Fruit fly (Drosophila melanogaster) whole organism, adult: ENCODE data around the gene Gmd.
A peak's percentile ranks its signal among the peaks of the same experiment; 100 is the strongest.

ENCODE experiments used
- CG11617 ChIP-seq: fragments of 200-800 bp; sonication (Bioruptor generic); optimal IDR thresholded peaks from 2 replicates; lab custom pipeline; 2017; ENCODE audit warnings: mild to moderate bottlenecking, missing biosample characterization, missing genetic modification reagents, missing genetic modification characterization
- CG12768 ChIP-seq: fragments of 200-800 bp; sonication (Bioruptor generic); optimal IDR thresholded peaks from 2 replicates; lab custom pipeline; 2017; ENCODE audit warnings: missing biosample characterization, missing genetic modification characterization, mild to moderate bottlenecking, moderate library complexity, missing genetic modification reagents
- CG14711 ChIP-seq: fragments of 200-800 bp; sonication (Bioruptor generic); optimal IDR thresholded peaks from 2 replicates; lab custom pipeline; 2018; ENCODE audit warnings: missing biosample characterization, mild to moderate bottlenecking, missing genetic modification characterization, moderate library complexity
- CG1620 ChIP-seq: fragments of 200-800 bp; sonication (Bioruptor generic); optimal IDR thresholded peaks from 2 replicates; lab custom pipeline; 2016; ENCODE audit warnings: missing biosample characterization, missing genetic modification characterization
- CG33017 ChIP-seq: fragments of 200-800 bp; sonication (Bioruptor generic); optimal IDR thresholded peaks from 2 replicates; lab custom pipeline; 2018; ENCODE audit warnings: missing biosample characterization, mild to moderate bottlenecking, missing genetic modification characterization, moderate library complexity
- CG5204 ChIP-seq: fragments of 200-800 bp; sonication (Bioruptor generic); optimal IDR thresholded peaks from 2 replicates; lab custom pipeline; 2016; ENCODE audit warnings: missing biosample characterization, missing genetic modification characterization
- CG7045 ChIP-seq: fragments of 200-800 bp; sonication (Bioruptor generic); optimal IDR thresholded peaks from 2 replicates; lab custom pipeline; 2017; ENCODE audit warnings: missing biosample characterization, mild to moderate bottlenecking, missing genetic modification characterization
- CG7101 ChIP-seq: fragments of 200-800 bp; sonication (Bioruptor generic); optimal IDR thresholded peaks from 2 replicates; lab custom pipeline; 2018; ENCODE audit warnings: missing biosample characterization, mild to moderate bottlenecking, missing genetic modification characterization, moderate library complexity
- Clk ChIP-seq: fragments of 200-800 bp; sonication (Bioruptor generic); optimal IDR thresholded peaks from 2 replicates; lab custom pipeline; 2017; ENCODE audit warnings: missing biosample characterization, missing genetic modification characterization
- Crg-1 ChIP-seq: fragments of 200-800 bp; sonication (Bioruptor generic); optimal IDR thresholded peaks from 2 replicates; lab custom pipeline; 2016; ENCODE audit warnings: missing biosample characterization, missing genetic modification characterization
- Hr96 ChIP-seq: fragments of 200-800 bp; sonication (Bioruptor generic); optimal IDR thresholded peaks from 2 replicates; lab custom pipeline; 2016; ENCODE audit warnings: missing biosample characterization, missing genetic modification characterization
- Mnt ChIP-seq: fragments of 200-800 bp; sonication (Bioruptor generic); optimal IDR thresholded peaks from 2 replicates; lab custom pipeline; 2016; ENCODE audit warnings: missing biosample characterization, mild to moderate bottlenecking, missing genetic modification characterization
- bab1 ChIP-seq: fragments of 200-800 bp; sonication (Bioruptor generic); optimal IDR thresholded peaks from 3 replicates; lab custom pipeline; 2019; ENCODE audit warnings: missing biosample characterization, mild to moderate bottlenecking, missing genetic modification characterization, moderate library complexity
- cic ChIP-seq: fragments of 200-800 bp; sonication (Bioruptor generic); optimal IDR thresholded peaks from 2 replicates; lab custom pipeline; 2017; ENCODE audit warnings: missing biosample characterization, mild to moderate bottlenecking, missing genetic modification characterization, moderate library complexity
- cnc ChIP-seq, 2 experiments: fragments of >200 bp; optimal IDR thresholded peaks; 2 replicates each; lab custom pipeline; 2017
- kay ChIP-seq: fragments of 200-800 bp; sonication (Bioruptor generic); peaks from one replicate; lab custom pipeline; 2016; ENCODE audit warnings: missing biosample characterization, missing genetic modification characterization, borderline replicate concordance
- ovo ChIP-seq: fragments of 200-800 bp; sonication (Bioruptor generic); optimal IDR thresholded peaks from 2 replicates; lab custom pipeline; 2016; ENCODE audit warnings: missing biosample characterization, missing genetic modification characterization
- pad ChIP-seq: fragments of 200-800 bp; sonication (Bioruptor generic); optimal IDR thresholded peaks from 3 replicates; lab custom pipeline; 2017; ENCODE audit warnings: missing biosample characterization, missing genetic modification characterization, mild to moderate bottlenecking, moderate library complexity, missing genetic modification reagents
- tj ChIP-seq: fragments of 200-800 bp; sonication (Bioruptor generic); optimal IDR thresholded peaks from 3 replicates; lab custom pipeline; 2017; ENCODE audit warnings: missing biosample characterization, mild to moderate bottlenecking, missing genetic modification characterization, moderate library complexity
- toe ChIP-seq: fragments of 200-800 bp; sonication (Bioruptor generic); optimal IDR thresholded peaks from 2 replicates; lab custom pipeline; 2016; ENCODE audit warnings: missing biosample characterization, missing genetic modification characterization

Gene Gmd

dm6 chr2L:4973731-4974415, 3.0 kb downstream of the Gmd start, which contains the start of gene mRpL28:
mRpL28 (plus strand) TSS chr2L:4973976.
- no peak for TF ChIP-seq pad (GFP tag; lab: Kevin White, UChicago)
- TF ChIP-seq CG14711 (tag; lab: Kevin White, UChicago), result peak; percentile 94
- no peak for TF ChIP-seq kay
- TF ChIP-seq CG11617 (GFP tag; lab: Kevin White, UChicago), result peak; percentile 11
- no peak for TF ChIP-seq Crg-1 (GFP tag; lab: Kevin White, UChicago)
- TF ChIP-seq CG7045, result no peak
- TF ChIP-seq CG12768 (GFP tag; lab: Kevin White, UChicago), result no peak
- peak; percentile 15 for TF ChIP-seq CG7101 (tag; lab: Kevin White, UChicago)
- TF ChIP-seq cic (GFP tag; lab: Kevin White, UChicago), result no peak
- TF ChIP-seq bab1, result peak; percentile 65
- peak; percentile 2 for TF ChIP-seq tj (GFP tag; lab: Kevin White, UChicago)
- no peak for TF ChIP-seq Hr96 (GFP tag; lab: Kevin White, UChicago)
- peak; percentile 44 for TF ChIP-seq Mnt (GFP tag; lab: Kevin White, UChicago)

- TF ChIP-seq pad (GFP tag; lab: Kevin White, UChicago), result peak; percentile 26
- peak; percentile 46 for TF ChIP-seq cic (GFP tag; lab: Kevin White, UChicago)
- no peak for TF ChIP-seq cnc (optimal IDR thresholded peaks at IDR 0.05; lab: Kevin White, UChicago)
- no peak for TF ChIP-seq ovo
- TF ChIP-seq tj (GFP tag; lab: Kevin White, UChicago), result peak; percentile 14
- TF ChIP-seq bab1, result peak; percentile 74
- TF ChIP-seq CG7045, result no peak
- peak; percentile 72 for TF ChIP-seq Mnt (GFP tag; lab: Kevin White, UChicago)
- no peak for TF ChIP-seq kay
- no peak for TF ChIP-seq CG5204
- peak; percentile 19 for TF ChIP-seq CG11617 (GFP tag; lab: Kevin White, UChicago)
- TF ChIP-seq CG12768 (GFP tag; lab: Kevin White, UChicago), result no peak
- no peak for TF ChIP-seq toe (GFP tag; lab: Kevin White, UChicago)
- TF ChIP-seq CG14711 (tag; lab: Kevin White, UChicago), result peak; percentile 66
- TF ChIP-seq CG33017 (tag; lab: Kevin White, UChicago), result no peak
- no peak for TF ChIP-seq Hr96 (GFP tag; lab: Kevin White, UChicago)
- no peak for TF ChIP-seq Clk (GFP tag; lab: Kevin White, UChicago)
- TF ChIP-seq CG1620, result peak; percentile 50
- TF ChIP-seq Crg-1 (GFP tag; lab: Kevin White, UChicago), result peak; percentile 29
- peak; percentile 25 for TF ChIP-seq CG7101 (tag; lab: Kevin White, UChicago)
Observed at dm6 chr2L:4971329-4971798, 5.5 kb downstream of the Gmd start, which contains the start of gene CG14043. CG14043 (plus strand) TSS chr2L:4971702.

DNA sequence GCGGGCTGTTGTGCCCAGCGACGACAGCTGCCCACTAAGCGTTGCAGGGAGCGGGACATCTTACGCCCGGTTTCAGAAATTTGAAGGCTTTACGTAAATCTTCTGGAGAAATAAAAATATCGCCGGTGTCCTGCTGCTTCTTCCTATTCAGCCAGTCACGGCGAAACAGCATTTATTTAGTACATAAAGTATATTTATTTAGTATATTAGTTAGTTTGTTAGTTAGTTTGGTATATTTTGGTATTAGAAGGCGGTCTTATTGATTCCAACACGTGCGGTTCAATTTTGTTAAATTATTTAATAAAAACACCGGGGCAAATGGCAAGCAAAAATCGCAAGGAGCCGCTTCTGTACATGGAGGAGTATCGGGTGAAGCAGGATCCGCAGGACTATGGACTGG, 8.1 kb downstream of the Gmd start, which contains the start of the genes Scox and Polr1C:
TSS of gene Scox (minus strand) at position 169 of the 400 bp plus-strand sequence.
TSS of gene Polr1C (plus strand) at position 238 of the 400 bp plus-strand sequence.
- no peak for TF ChIP-seq Crg-1 (GFP tag; lab: Kevin White, UChicago)
- peak; percentile 87 for TF ChIP-seq Mnt (GFP tag; lab: Kevin White, UChicago)
- TF ChIP-seq bab1, result no peak

DNA sequence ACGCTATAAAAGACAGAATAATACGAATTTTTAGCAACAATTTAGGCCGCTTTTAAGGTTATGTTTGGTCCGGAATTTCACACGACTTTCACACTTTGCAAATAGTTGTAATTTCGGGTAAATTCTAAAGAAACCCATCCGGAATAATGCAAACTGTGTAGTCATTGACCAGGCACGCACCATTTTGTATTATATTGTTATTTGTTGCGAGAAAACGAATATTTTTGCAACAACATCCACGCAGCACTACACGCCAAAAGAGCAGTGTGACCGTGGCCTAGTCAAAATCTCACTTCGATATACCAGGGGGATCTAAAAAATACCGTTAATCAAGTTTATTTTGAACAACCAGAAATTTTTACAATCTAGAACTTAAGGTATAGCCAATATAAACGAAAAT, 9.3 kb downstream of the Gmd start, which contains the start of gene eIF3i:
TSS of gene eIF3i (minus strand) at position 265 of the 400 bp plus-strand sequence.
- TF ChIP-seq Hr96 (GFP tag; lab: Kevin White, UChicago) (no peak), Mnt (GFP tag; lab: Kevin White, UChicago) (peak; percentile 50)

DNA sequence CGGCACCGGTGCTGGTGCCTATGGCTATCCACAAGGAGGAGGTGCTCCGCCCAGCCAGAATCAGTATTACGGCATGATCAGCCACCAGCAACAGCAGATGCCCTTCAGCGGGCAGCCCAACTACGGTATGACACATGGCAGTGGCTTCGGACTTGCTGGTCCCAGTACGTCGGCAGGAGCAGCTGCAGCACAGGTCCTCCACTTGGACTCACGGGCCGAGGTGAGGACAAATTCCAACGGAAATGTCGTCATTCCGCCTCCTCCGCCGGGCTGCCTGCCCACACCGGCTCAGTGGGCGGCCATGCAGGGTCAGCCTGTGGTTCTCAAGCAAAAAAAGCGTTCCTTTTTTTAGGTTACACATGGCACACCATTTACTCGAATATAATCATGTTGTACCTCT, 10.9 kb downstream of the Gmd start:
- TF ChIP-seq Crg-1 (GFP tag; lab: Kevin White, UChicago) (no peak), Mnt (GFP tag; lab: Kevin White, UChicago) (no peak), CG7101 (tag; lab: Kevin White, UChicago) (no peak), ovo (no peak), CG11617 (GFP tag; lab: Kevin White, UChicago) (no peak), tj (GFP tag; lab: Kevin White, UChicago) (no peak)

DNA sequence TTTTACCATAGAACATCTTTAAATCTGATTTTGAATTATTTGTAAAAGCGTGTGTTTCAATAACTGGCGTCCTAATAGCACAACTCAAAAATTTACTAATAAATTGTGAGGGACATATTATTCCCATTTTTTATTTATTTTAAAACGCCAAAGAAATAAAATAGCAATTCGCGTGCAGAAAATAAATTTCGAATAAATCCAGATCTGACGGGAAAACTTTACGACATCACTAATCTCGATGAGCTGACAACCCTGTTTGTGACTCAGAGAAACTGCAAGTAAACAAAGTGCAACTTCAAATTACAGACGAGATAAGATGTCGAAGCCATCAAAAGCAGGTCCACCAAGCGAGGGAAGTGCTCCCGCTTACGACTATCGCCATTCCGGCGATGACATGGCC, 11.4 kb downstream of the Gmd start, which contains the start of gene CG34125:
TSS of gene CG34125 (plus strand) at position 254 of the 400 bp plus-strand sequence.
- no peak for TF ChIP-seq Mnt (GFP tag; lab: Kevin White, UChicago)
- peak; percentile 3 for TF ChIP-seq tj (GFP tag; lab: Kevin White, UChicago)
- no peak for TF ChIP-seq pad (GFP tag; lab: Kevin White, UChicago)
- TF ChIP-seq CG1620, result peak; percentile 24
- TF ChIP-seq toe (GFP tag; lab: Kevin White, UChicago), result no peak
- TF ChIP-seq Clk (GFP tag; lab: Kevin White, UChicago), result peak; percentile 2
- no peak for TF ChIP-seq CG33017 (tag; lab: Kevin White, UChicago)
- TF ChIP-seq cic (GFP tag; lab: Kevin White, UChicago), result no peak
- TF ChIP-seq CG14711 (tag; lab: Kevin White, UChicago), result peak; percentile 96
- no peak for TF ChIP-seq CG7045
- TF ChIP-seq kay, result no peak
- TF ChIP-seq bab1, result peak; percentile 13
- TF ChIP-seq CG12768 (GFP tag; lab: Kevin White, UChicago), result peak; percentile 53
- no peak for TF ChIP-seq ovo
- TF ChIP-seq Crg-1 (GFP tag; lab: Kevin White, UChicago), result no peak
- TF ChIP-seq CG11617 (GFP tag; lab: Kevin White, UChicago), result peak; percentile 52
- TF ChIP-seq CG7101 (tag; lab: Kevin White, UChicago), result peak; percentile 27
